Worm (Caenorhabditis elegans) whole organism, L2 larva: Measurements from ENCODE around the gene C50H2.4.

Experiments used
- C34F6.9 ChIP-seq: fragments of 150-350 bp; optimal IDR thresholded peaks from 2 replicates; lab custom pipeline; 2014; ENCODE audit warnings: missing biosample characterization, missing genetic modification characterization
- R02D3.7 ChIP-seq: fragments of 150-350 bp; optimal IDR thresholded peaks from 2 replicates; lab custom pipeline; 2014; ENCODE audit warnings: missing biosample characterization, missing genetic modification characterization
- Y55F3AM.14 ChIP-seq: fragments of 200-800 bp; sonication (Bioruptor generic); optimal IDR thresholded peaks from 2 replicates; lab custom pipeline; 2018; ENCODE audit warnings: mild to moderate bottlenecking, missing genetic modification characterization, missing compliant biosample characterization
- ZK546.5 ChIP-seq: sonication (generic microtip); optimal IDR thresholded peaks from 2 replicates; lab custom pipeline; 2017; ENCODE audit warnings: missing biosample characterization, missing genetic modification characterization
- alr-1 ChIP-seq: fragments of 150-350 bp; optimal IDR thresholded peaks from 2 replicates; lab custom pipeline; 2014; ENCODE audit warnings: missing biosample characterization, missing genetic modification characterization
- aly-2 ChIP-seq: fragments of 150-350 bp; optimal IDR thresholded peaks from 2 replicates; lab custom pipeline; 2014; ENCODE audit warnings: missing biosample characterization, missing genetic modification characterization
- ama-1 ChIP-seq: fragments of 150-350 bp; optimal IDR thresholded peaks from 2 replicates; lab custom pipeline; 2018; ENCODE audit warnings: inconsistent platforms
- blmp-1 ChIP-seq: sonication (generic microtip); optimal IDR thresholded peaks from 2 replicates; lab custom pipeline; 2017; ENCODE audit warnings: missing genetic modification characterization, mild to moderate bottlenecking, missing compliant biosample characterization, antibody characterized with exemption, moderate library complexity; ENCODE audit not compliant: insufficient read depth
- ceh-16 ChIP-seq: fragments of 150-350 bp; optimal IDR thresholded peaks from 2 replicates; lab custom pipeline; 2014; ENCODE audit warnings: missing biosample characterization, missing genetic modification characterization
- ceh-82 ChIP-seq: fragments of 150-350 bp; optimal IDR thresholded peaks from 2 replicates; lab custom pipeline; 2014; ENCODE audit warnings: missing biosample characterization, missing genetic modification characterization
- crh-2 ChIP-seq: sonication (generic microtip); optimal IDR thresholded peaks from 2 replicates; lab custom pipeline; 2017; ENCODE audit warnings: missing biosample characterization, missing genetic modification characterization
- dmd-4 ChIP-seq: sonication (generic microtip); optimal IDR thresholded peaks from 2 replicates; lab custom pipeline; 2017; ENCODE audit warnings: missing biosample characterization, missing genetic modification characterization
- egl-27 ChIP-seq: sonication (generic microtip); optimal IDR thresholded peaks from 3 replicates; lab custom pipeline; 2017; ENCODE audit warnings: missing biosample characterization, missing genetic modification reagents, missing genetic modification characterization
- elt-1 ChIP-seq: fragments of 150-350 bp; optimal IDR thresholded peaks from 2 replicates; lab custom pipeline; 2014; ENCODE audit warnings: missing biosample characterization, missing genetic modification characterization
- elt-3 ChIP-seq: sonication (generic microtip); optimal IDR thresholded peaks from 2 replicates; lab custom pipeline; 2017; ENCODE audit warnings: missing biosample characterization, missing genetic modification characterization
- fos-1 ChIP-seq: fragments of 150-350 bp; optimal IDR thresholded peaks from 2 replicates; lab custom pipeline; 2014; ENCODE audit warnings: missing biosample characterization, missing genetic modification characterization
- gmeb-1 ChIP-seq: fragments of 150-350 bp; optimal IDR thresholded peaks from 2 replicates; lab custom pipeline; 2014; ENCODE audit warnings: missing biosample characterization, missing genetic modification characterization
- lin-11 ChIP-seq: fragments of 150-350 bp; sonication (generic microtip); optimal IDR thresholded peaks from 2 replicates; lab custom pipeline; 2014; ENCODE audit warnings: missing biosample characterization, missing genetic modification characterization, inconsistent platforms, mixed read lengths
- lin-13 ChIP-seq: fragments of 150-350 bp; optimal IDR thresholded peaks from 2 replicates; lab custom pipeline; 2014; ENCODE audit warnings: missing biosample characterization, missing genetic modification reagents, missing genetic modification characterization
- lin-39 ChIP-seq: fragments of 150-350 bp; optimal IDR thresholded peaks from 2 replicates; lab custom pipeline; 2014; ENCODE audit warnings: missing biosample characterization, missing genetic modification reagents, missing genetic modification characterization
- lsy-2 ChIP-seq, 2 experiments: fragments of 150-350 bp in 1 of 2; sonication (generic microtip) in 1 of 2; optimal IDR thresholded peaks; 2 replicates each; lab custom pipeline; 2014 to 2017; ENCODE audit warnings: missing biosample characterization in 2 of 2, missing genetic modification characterization in 2 of 2
- mab-5 ChIP-seq: fragments of 150-350 bp; optimal IDR thresholded peaks from 2 replicates; lab custom pipeline; 2014; ENCODE audit warnings: missing biosample characterization, missing genetic modification characterization
- mbf-1 ChIP-seq: sonication (generic microtip); optimal IDR thresholded peaks from 2 replicates; lab custom pipeline; 2017; ENCODE audit warnings: missing biosample characterization, missing genetic modification characterization
- nhr-10 ChIP-seq: sonication (generic microtip); optimal IDR thresholded peaks from 2 replicates; lab custom pipeline; 2017; ENCODE audit warnings: missing biosample characterization, missing genetic modification characterization
- nhr-11 ChIP-seq: fragments of 150-350 bp; optimal IDR thresholded peaks from 2 replicates; lab custom pipeline; 2014; ENCODE audit warnings: missing biosample characterization, missing genetic modification characterization
- nhr-12 ChIP-seq: fragments of 150-350 bp; optimal IDR thresholded peaks from 2 replicates; lab custom pipeline; 2014; ENCODE audit warnings: missing biosample characterization, missing genetic modification characterization
- nhr-129 ChIP-seq: fragments of 150-350 bp; optimal IDR thresholded peaks from 2 replicates; lab custom pipeline; 2014; ENCODE audit warnings: missing biosample characterization, missing genetic modification characterization
- nhr-21 ChIP-seq: fragments of 150-350 bp; optimal IDR thresholded peaks from 2 replicates; lab custom pipeline; 2014; ENCODE audit warnings: missing biosample characterization, missing genetic modification characterization
- nhr-23 ChIP-seq: fragments of 150-350 bp; optimal IDR thresholded peaks from 2 replicates; lab custom pipeline; 2014; ENCODE audit warnings: missing biosample characterization, missing genetic modification reagents, missing genetic modification characterization
- nhr-237 ChIP-seq: fragments of 150-350 bp; optimal IDR thresholded peaks from 2 replicates; lab custom pipeline; 2014; ENCODE audit warnings: missing biosample characterization, missing genetic modification characterization
- nhr-25 ChIP-seq: fragments of 150-350 bp; sonication (generic microtip); optimal IDR thresholded peaks from 3 replicates; lab custom pipeline; 2014; ENCODE audit warnings: missing biosample characterization, missing genetic modification characterization
- nhr-6 ChIP-seq: fragments of 150-350 bp; optimal IDR thresholded peaks from 2 replicates; lab custom pipeline; 2014; ENCODE audit warnings: missing biosample characterization, missing genetic modification characterization
- nhr-77 ChIP-seq: fragments of 150-350 bp; optimal IDR thresholded peaks from 2 replicates; lab custom pipeline; 2014; ENCODE audit warnings: missing biosample characterization, missing genetic modification characterization
- peb-1 ChIP-seq: fragments of 150-350 bp; optimal IDR thresholded peaks from 2 replicates; lab custom pipeline; 2014; ENCODE audit warnings: missing biosample characterization, missing genetic modification characterization
- sem-4 ChIP-seq: fragments of 150-350 bp; optimal IDR thresholded peaks from 2 replicates; lab custom pipeline; 2014; ENCODE audit warnings: missing biosample characterization, missing genetic modification reagents, missing genetic modification characterization
- skn-1 ChIP-seq: sonication (generic microtip); optimal IDR thresholded peaks from 2 replicates; lab custom pipeline; 2017; ENCODE audit warnings: missing biosample characterization, missing genetic modification characterization
- sma-3 ChIP-seq: sonication (generic microtip); optimal IDR thresholded peaks from 2 replicates; lab custom pipeline; 2016; ENCODE audit warnings: missing genetic modification reagents, missing genetic modification characterization, missing compliant biosample characterization
- sma-9 ChIP-seq, 2 experiments: fragments of 150-350 bp in 1 of 2; sonication (generic microtip) in 1 of 2; optimal IDR thresholded peaks; 2 replicates each; lab custom pipeline; 2014 to 2016; ENCODE audit warnings: missing genetic modification characterization in 2 of 2, mild to moderate bottlenecking in 1 of 2, missing biosample characterization in 1 of 2, missing compliant biosample characterization in 1 of 2, missing genetic modification reagents in 1 of 2, moderate library complexity in 1 of 2
- snpc-4 ChIP-seq: fragments of 150-350 bp; optimal IDR thresholded peaks from 2 replicates; lab custom pipeline; 2014; ENCODE audit warnings: missing biosample characterization, missing genetic modification characterization
- unc-39 ChIP-seq: fragments of 150-350 bp; optimal IDR thresholded peaks from 2 replicates; lab custom pipeline; 2014; ENCODE audit warnings: missing biosample characterization, missing genetic modification characterization
- unc-55 ChIP-seq: fragments of 150-350 bp; sonication (generic microtip); optimal IDR thresholded peaks from 3 replicates; lab custom pipeline; 2014; ENCODE audit warnings: missing biosample characterization, missing genetic modification reagents, missing genetic modification characterization
- unc-62 ChIP-seq: fragments of 150-350 bp; optimal IDR thresholded peaks from 2 replicates; lab custom pipeline; 2014; ENCODE audit warnings: missing biosample characterization, missing genetic modification reagents, missing genetic modification characterization
- zag-1 ChIP-seq: fragments of 150-350 bp; optimal IDR thresholded peaks from 2 replicates; lab custom pipeline; 2014; ENCODE audit warnings: missing biosample characterization, missing genetic modification characterization
- ztf-1 ChIP-seq: fragments of 200-800 bp; sonication (Bioruptor generic); conservative IDR thresholded peaks from 2 replicates; pipeline ENCODE4 v1.3.6; 2022; ENCODE audit warnings: missing genetic modification characterization, missing compliant biosample characterization
- ztf-11 ChIP-seq: sonication (generic microtip); optimal IDR thresholded peaks from 2 replicates; lab custom pipeline; 2017; ENCODE audit warnings: missing biosample characterization, missing genetic modification characterization
- ztf-4 ChIP-seq: fragments of 150-350 bp; optimal IDR thresholded peaks from 2 replicates; lab custom pipeline; 2014; ENCODE audit warnings: missing biosample characterization, missing genetic modification characterization

C50H2.4 gene

DNA sequence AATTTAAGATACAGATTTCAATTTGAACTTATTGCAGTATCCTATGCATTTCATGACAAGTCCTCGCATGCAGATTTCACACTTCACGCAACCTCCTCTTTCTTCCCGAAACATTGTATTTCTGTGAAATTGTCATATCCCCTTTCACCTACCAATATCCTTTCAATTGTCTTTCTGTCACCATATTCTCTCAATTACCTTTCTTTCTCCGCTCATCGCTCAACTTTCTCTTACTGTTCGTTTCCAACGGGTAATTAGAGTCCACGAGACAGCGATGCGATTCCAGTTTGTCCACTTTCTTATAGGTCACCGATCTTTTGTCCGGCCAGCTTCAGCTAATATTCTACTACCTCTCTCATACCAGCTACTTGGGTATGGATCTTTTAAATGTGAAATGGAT lies 35.6 kb downstream of the C50H2.4 start, which contains the start of gene mam-5:
Gene mam-5 (plus strand): TSS at position 304 of the 400 bp plus-strand sequence.
- TF ChIP-seq zag-1 (tag; lab: Kevin White, UChicago): no peak
- TF ChIP-seq nhr-12 (tag; lab: Kevin White, UChicago): no peak
- TF ChIP-seq elt-1 (tag; lab: Kevin White, UChicago): no peak
- no peak for TF ChIP-seq nhr-237 (tag; lab: Kevin White, UChicago)
- no peak for TF ChIP-seq C34F6.9 (tag; lab: Kevin White, UChicago)
- TF ChIP-seq ztf-4: no peak
- no peak for TF ChIP-seq elt-3 (tag; lab: Kevin White, UChicago)
- no peak for TF ChIP-seq unc-39
- no peak for TF ChIP-seq nhr-6 (tag; lab: Kevin White, UChicago)
- no peak for TF ChIP-seq nhr-77 (tag; lab: Kevin White, UChicago)
- TF ChIP-seq nhr-23 (tag; lab: Kevin White, UChicago): no peak
- no peak for TF ChIP-seq sma-3

DNA sequence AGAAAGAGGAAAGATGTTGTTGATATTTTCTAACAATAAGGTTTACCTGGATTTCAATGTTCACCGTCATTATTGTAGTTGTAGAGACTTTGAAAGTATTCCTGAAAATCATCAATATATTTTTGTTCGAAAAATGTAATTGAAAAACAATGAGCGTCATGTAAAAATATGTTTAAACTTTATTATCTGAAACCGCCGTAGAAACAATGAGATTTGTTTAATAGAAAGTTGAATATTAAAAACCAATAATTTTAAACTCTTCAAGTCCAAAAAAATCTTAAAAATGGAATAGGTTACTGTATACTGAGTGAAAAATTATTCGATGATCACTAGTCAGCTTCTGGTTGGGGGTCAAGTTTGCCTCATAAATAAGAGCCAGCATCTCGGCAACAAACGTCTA lies 41.5 kb downstream of the C50H2.4 start, which contains the start of gene anmt-3:
Gene anmt-3 (minus strand): TSS at position 101 of the 400 bp plus-strand sequence.
- no peak for TF ChIP-seq ceh-16 (tag; lab: Kevin White, UChicago)
- TF ChIP-seq mab-5 (tag; lab: Kevin White, UChicago): no peak
- no peak for TF ChIP-seq nhr-12 (tag; lab: Kevin White, UChicago)
- TF ChIP-seq unc-62 (GFP tag; lab: Kevin White, UChicago): no peak
- no peak for TF ChIP-seq C34F6.9 (tag; lab: Kevin White, UChicago)
- no peak for TF ChIP-seq egl-27 (tag; lab: Kevin White, UChicago)
- TF ChIP-seq dmd-4 (tag; lab: Kevin White, UChicago): no peak
- no peak for TF ChIP-seq ztf-4
- no peak for TF ChIP-seq nhr-23 (tag; lab: Kevin White, UChicago)
- TF ChIP-seq nhr-11 (tag; lab: Kevin White, UChicago): no peak
- TF ChIP-seq blmp-1 (tag; lab: Kevin White, UChicago): no peak
- TF ChIP-seq nhr-6 (tag; lab: Kevin White, UChicago): no peak
- TF ChIP-seq crh-2 (tag; lab: Kevin White, UChicago): no peak
- TF ChIP-seq zag-1 (tag; lab: Kevin White, UChicago): no peak
- TF ChIP-seq lin-39 (tag; lab: Kevin White, UChicago): no peak
- no peak for TF ChIP-seq nhr-10

ce11 chrV:9958654-9959053 lies 41.9 kb downstream of the C50H2.4 start:
- TF ChIP-seq sma-3 (no peak), elt-1 (tag; lab: Kevin White, UChicago) (no peak), nhr-25 (tag; lab: Kevin White, UChicago) (no peak), crh-2 (tag; lab: Kevin White, UChicago) (no peak), nhr-77 (tag; lab: Kevin White, UChicago) (no peak), mab-5 (tag; lab: Kevin White, UChicago) (no peak), Y55F3AM.14 (GFP tag; lab: Kevin White, UChicago) (no peak), nhr-21 (tag; lab: Kevin White, UChicago) (no peak), blmp-1 (tag; lab: Kevin White, UChicago) (no peak), sma-9 (GFP tag; optimal IDR thresholded peaks at IDR 0.05; lab: Kevin White, UChicago) (peak; percentile 46), sma-9 (tag; optimal IDR thresholded peaks at IDR 0.05; lab: Kevin White, UChicago) (no peak), ztf-4 (no peak), unc-55 (GFP tag; lab: Kevin White, UChicago) (no peak), lin-11 (tag; lab: Kevin White, UChicago) (no peak), unc-62 (GFP tag; lab: Kevin White, UChicago) (no peak), aly-2 (tag; lab: Kevin White, UChicago) (no peak), peb-1 (tag; lab: Kevin White, UChicago) (no peak), ama-1 (no peak), ceh-16 (tag; lab: Kevin White, UChicago) (no peak), nhr-237 (tag; lab: Kevin White, UChicago) (no peak), zag-1 (tag; lab: Kevin White, UChicago) (no peak), nhr-10 (no peak), C34F6.9 (tag; lab: Kevin White, UChicago) (peak; percentile 29), nhr-23 (tag; lab: Kevin White, UChicago) (no peak), ceh-82 (tag; lab: Kevin White, UChicago) (no peak), R02D3.7 (no peak), dmd-4 (tag; lab: Kevin White, UChicago) (no peak), nhr-6 (tag; lab: Kevin White, UChicago) (peak; percentile 23), mbf-1 (no peak), nhr-12 (tag; lab: Kevin White, UChicago) (no peak), sem-4 (tag; lab: Kevin White, UChicago) (no peak), lin-13 (no peak), unc-39 (no peak), snpc-4 (tag; lab: Kevin White, UChicago) (no peak), lin-39 (tag; lab: Kevin White, UChicago) (no peak), elt-3 (tag; lab: Kevin White, UChicago) (no peak), fos-1 (tag; lab: Kevin White, UChicago) (no peak), gmeb-1 (tag; lab: Kevin White, UChicago) (no peak), ztf-11 (tag; lab: Kevin White, UChicago) (no peak), nhr-129 (tag; lab: Kevin White, UChicago) (peak; percentile 73), lsy-2 (tag; optimal IDR thresholded peaks at IDR 0.05; lab: Kevin White, UChicago) (peak in 1 of 2 experiments; percentile 44), egl-27 (tag; lab: Kevin White, UChicago) (no peak), ZK546.5 (no peak), ztf-1 (GFP tag; lab: Robert Waterston, UW) (no peak), alr-1 (tag; lab: Kevin White, UChicago) (no peak), skn-1 (tag; lab: Kevin White, UChicago) (no peak)
